Fruit fly (Drosophila melanogaster): ENCODE results near the gene aly.

DNA sequence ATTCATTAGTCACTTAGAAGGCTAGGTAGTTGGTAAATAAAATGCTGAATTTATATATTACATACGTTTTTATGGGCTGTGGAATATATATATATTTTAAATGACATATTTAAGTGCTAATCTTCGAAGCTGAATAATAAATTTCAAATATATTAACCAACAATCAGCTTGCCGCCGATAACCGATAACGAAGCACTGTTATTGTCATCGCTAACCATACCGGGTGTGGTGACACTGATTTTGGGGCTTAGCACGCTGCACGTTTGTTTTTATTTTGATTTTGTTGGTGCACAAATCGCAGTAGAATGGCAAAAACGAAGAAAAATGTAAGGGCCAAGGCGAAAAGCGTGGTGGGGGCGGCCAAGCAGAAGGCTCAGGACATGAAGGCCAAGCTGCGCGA is 28.5 kb upstream of the aly start, which contains the start of gene CG16753:
- TF ChIP-seq CG9705 (GFP tag; optimal IDR thresholded peaks at IDR 0.05): no peak
- TF ChIP-seq Mio (GFP tag; optimal IDR thresholded peaks at IDR 0.05): no peak
- TF ChIP-seq CrebA (GFP tag; optimal IDR thresholded peaks at IDR 0.05; ENCODE audit: borderline replicate concordance): no peak
- TF ChIP-seq Hnf4 (GFP tag; optimal IDR thresholded peaks at IDR 0.05): no peak
- TF ChIP-seq psq (GFP tag; optimal IDR thresholded peaks at IDR 0.05): no peak
- no peak for TF ChIP-seq Abd-B (GFP tag; optimal IDR thresholded peaks at IDR 0.05)
- no peak for TF ChIP-seq h (GFP tag; optimal IDR thresholded peaks at IDR 0.05)
- no peak for TF ChIP-seq pan (optimal IDR thresholded peaks at IDR 0.05)
- no peak for TF ChIP-seq fru (GFP tag; optimal IDR thresholded peaks at IDR 0.05)
